Fruit fly (Drosophila melanogaster): ENCODE data around the gene CG16721.

Gene CG16721

DNA sequence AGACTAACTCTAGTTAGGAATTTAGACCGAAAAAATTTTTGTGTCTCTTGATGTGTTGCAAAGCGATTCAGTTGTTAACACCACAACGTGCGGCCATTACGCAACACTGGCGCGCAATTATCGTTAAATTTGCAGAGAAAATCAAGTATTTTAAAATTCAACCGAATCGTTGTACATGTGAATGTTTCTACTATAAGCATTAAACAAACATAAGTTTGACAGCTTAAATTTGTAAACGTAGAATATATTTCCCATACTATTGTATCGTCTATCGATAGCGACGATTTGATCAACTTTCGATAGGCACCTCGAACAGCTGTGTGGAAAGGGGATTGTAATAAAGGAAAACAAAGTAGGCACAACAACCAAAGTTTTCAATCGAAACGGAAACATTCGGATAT lies at the start of gene CG16721, which contains the start of gene Usp30 (continued):
- TF ChIP-seq h (optimal IDR thresholded peaks at IDR 0.05) (no peak), gcm2 (GFP tag; optimal IDR thresholded peaks at IDR 0.05) (no peak), caup (GFP tag; optimal IDR thresholded peaks at IDR 0.05; ENCODE audit: severe bottlenecking) (peak; percentile 62), Nf-YB (GFP tag; optimal IDR thresholded peaks at IDR 0.05) (peak; percentile 1), fru (optimal IDR thresholded peaks at IDR 0.05) (no peak), CG6254 (GFP tag; optimal IDR thresholded peaks at IDR 0.05) (no peak), CG18764 (GFP tag; optimal IDR thresholded peaks at IDR 0.05) (no peak), CG12744 (GFP tag; optimal IDR thresholded peaks at IDR 0.05) (peak; percentile 34), p53 (GFP tag; optimal IDR thresholded peaks at IDR 0.05) (no peak), CG2875 (GFP tag; optimal IDR thresholded peaks at IDR 0.05) (no peak), unpg (GFP tag; optimal IDR thresholded peaks at IDR 0.05) (peak; percentile 43), CG11695 (GFP tag; IDR thresholded peaks at IDR 0.05) (no peak), CG7963 (GFP tag; IDR thresholded peaks at IDR 0.05; ENCODE audit: partially characterized antibody) (no peak), pum (GFP tag; optimal IDR thresholded peaks at IDR 0.05) (peak; percentile 31), CG9727 (GFP tag; optimal IDR thresholded peaks at IDR 0.05) (peak; percentile 1), Bteb2 (GFP tag; optimal IDR thresholded peaks at IDR 0.05) (peak; percentile 38), PHDP (tag; optimal IDR thresholded peaks at IDR 0.05) (peak; percentile 44), so (GFP tag; IDR thresholded peaks at IDR 0.05) (no peak), Fer2 (tag; optimal IDR thresholded peaks at IDR 0.05) (peak; percentile 3), CG8924 (tag; optimal IDR thresholded peaks at IDR 0.05) (no peak), CG6791 (GFP tag; IDR thresholded peaks at IDR 0.05; ENCODE audit: partially characterized antibody) (peak; percentile 71; the same call in 2 of the 3 replicates), HmgZ (tag; optimal IDR thresholded peaks at IDR 0.05) (peak; percentile 76), HLH4C (GFP tag; IDR thresholded peaks at IDR 0.05; ENCODE audit: partially characterized antibody) (peak; percentile 77), tna (GFP tag; IDR thresholded peaks at IDR 0.05; ENCODE audit: partially characterized antibody) (peak; percentile 66; the same call in 1 of the 2 replicates), CG15011 (GFP tag; optimal IDR thresholded peaks at IDR 0.05) (no peak), rib (GFP tag; IDR thresholded peaks at IDR 0.05) (no peak), ci (GFP tag; IDR thresholded peaks at IDR 0.05) (no peak), CG2116 (GFP tag; optimal IDR thresholded peaks at IDR 0.05) (peak; percentile 93), CG8944 (GFP tag; optimal IDR thresholded peaks at IDR 0.05) (peak; percentile 19), Nf-YC (tag; optimal IDR thresholded peaks at IDR 0.05) (peak; percentile 39), sens-2 (GFP tag; IDR thresholded peaks at IDR 0.05) (no peak), Hmx (GFP tag; optimal IDR thresholded peaks at IDR 0.05) (no peak), CG10979 (tag; optimal IDR thresholded peaks at IDR 0.05) (no peak), CG16815 (GFP tag; optimal IDR thresholded peaks at IDR 0.05) (no peak), tap (tag; optimal IDR thresholded peaks at IDR 0.05) (no peak), nau (GFP tag; optimal IDR thresholded peaks at IDR 0.05) (no peak), nom (GFP tag; optimal IDR thresholded peaks at IDR 0.05) (peak; percentile 15), zf30C (GFP tag; optimal IDR thresholded peaks at IDR 0.05) (no peak), sens (GFP tag) (peak; percentile 88), scrt (GFP tag; optimal IDR thresholded peaks at IDR 0.05) (no peak), crp (GFP tag; optimal IDR thresholded peaks at IDR 0.05) (peak; percentile 42 to 88), Six4 (GFP tag; optimal IDR thresholded peaks at IDR 0.05) (no peak), Atf6 (GFP tag; IDR thresholded peaks at IDR 0.05) (no peak), CG7786 (GFP tag; optimal IDR thresholded peaks at IDR 0.05) (peak; percentile 54), ssp (GFP tag; IDR thresholded peaks at IDR 0.05) (no peak), btn (GFP tag; optimal IDR thresholded peaks at IDR 0.05) (no peak), ATbp (GFP tag; optimal IDR thresholded peaks at IDR 0.05) (no peak), sisA (GFP tag; IDR thresholded peaks at IDR 0.05) (no peak), Hr51 (GFP tag; optimal IDR thresholded peaks at IDR 0.05) (peak in 1 of 2 experiments; percentile 7), HLH54F (GFP tag; optimal IDR thresholded peaks at IDR 0.05) (peak; percentile 67)
